Worm (Caenorhabditis elegans): ENCODE data around the gene C15B12.8.

The C15B12.8 gene

DNA sequence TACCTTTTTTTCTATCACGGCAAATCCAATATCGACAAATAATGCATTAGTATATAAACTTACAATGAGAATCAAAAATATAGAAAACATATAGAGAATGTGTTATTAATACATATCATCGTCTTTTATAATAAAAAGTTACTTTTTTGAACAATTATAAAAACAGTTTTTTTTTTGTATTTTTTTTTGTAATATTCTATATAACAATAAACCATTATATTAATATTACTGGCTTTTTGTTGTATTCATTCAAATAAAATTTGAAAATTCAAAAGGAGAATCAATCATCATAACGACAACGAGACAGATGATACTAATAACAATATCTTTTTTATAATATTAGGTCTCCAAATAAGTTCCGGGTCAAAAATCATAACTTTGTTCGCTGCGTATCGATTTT is 36.5 kb upstream of the C15B12.8 start, which contains the start of gene K10C2.8:
TSS of gene K10C2.8 (minus strand) at position 101 of the 400 bp plus-strand sequence.
- TF ChIP-seq B0336.3 (GFP tag; IDR thresholded peaks at IDR 0.05), result no peak
- TF ChIP-seq ceh-100 (GFP tag; IDR thresholded peaks at IDR 0.05), result no peak
- TF ChIP-seq nfyb-1 (GFP tag; IDR thresholded peaks at IDR 0.05), result no peak
- TF ChIP-seq rpc-1 (optimal IDR thresholded peaks at IDR 0.05), result no peak
- TF ChIP-seq rpc-1 (tag; optimal IDR thresholded peaks at IDR 0.05), result no peak
- TF ChIP-seq egl-18 (GFP tag; IDR thresholded peaks at IDR 0.05), result no peak
- no peak for TF ChIP-seq ccch-3 (GFP tag; optimal IDR thresholded peaks at IDR 0.05)
- TF ChIP-seq F49E8.2 (tag; optimal IDR thresholded peaks at IDR 0.05; ENCODE audit: insufficient read depth), result no peak
- no peak for TF ChIP-seq F23B12.7 (tag; optimal IDR thresholded peaks at IDR 0.05; ENCODE audit: insufficient read depth)
- no peak for TF ChIP-seq somi-1 (GFP tag; optimal IDR thresholded peaks at IDR 0.05)
- TF ChIP-seq ceh-91 (GFP tag; IDR thresholded peaks at IDR 0.05), result no peak

DNA sequence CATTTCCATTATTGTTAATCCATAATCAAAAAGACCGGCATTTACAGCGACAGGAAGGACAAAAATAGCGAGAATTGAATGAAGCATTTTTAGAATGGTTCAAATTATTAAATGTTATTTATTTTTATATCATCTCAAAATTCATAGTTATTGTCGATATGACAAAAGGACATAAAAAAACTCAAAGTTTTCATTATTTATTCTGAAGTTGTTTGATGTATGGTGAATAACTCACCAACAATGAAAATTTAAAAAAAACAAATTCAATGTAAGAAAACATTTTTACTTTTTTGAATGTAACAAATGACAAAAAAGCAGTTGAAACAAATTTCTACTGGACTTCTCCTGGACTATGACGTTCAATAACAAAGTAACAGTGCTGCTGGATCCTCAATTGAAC is 33.6 kb upstream of the C15B12.8 start, which contains the start of gene K10C2.14:
TSS of gene K10C2.14 (minus strand) at position 101 of the 400 bp plus-strand sequence.
- TF ChIP-seq T26A5.8 (tag; optimal IDR thresholded peaks at IDR 0.05), result no peak
- TF ChIP-seq F55B11.4 (tag; optimal IDR thresholded peaks at IDR 0.05; ENCODE audit: borderline replicate concordance, insufficient read depth), result no peak
- no peak for TF ChIP-seq sdz-38 (tag; optimal IDR thresholded peaks at IDR 0.05)
- no peak for TF ChIP-seq tlf-1 (GFP tag; optimal IDR thresholded peaks at IDR 0.05)
- TF ChIP-seq ceh-100 (GFP tag; IDR thresholded peaks at IDR 0.05), result no peak
- no peak for TF ChIP-seq D2030.7 (GFP tag; IDR thresholded peaks at IDR 0.05)
- TF ChIP-seq mes-4 (tag; optimal IDR thresholded peaks at IDR 0.05), result no peak
- TF ChIP-seq madf-8 (GFP tag; conservative IDR thresholded peaks at IDR 0.05), result no peak
- no peak for TF ChIP-seq lin-40 (tag; optimal IDR thresholded peaks at IDR 0.05)
- no peak for TF ChIP-seq somi-1 (GFP tag; optimal IDR thresholded peaks at IDR 0.05)

DNA sequence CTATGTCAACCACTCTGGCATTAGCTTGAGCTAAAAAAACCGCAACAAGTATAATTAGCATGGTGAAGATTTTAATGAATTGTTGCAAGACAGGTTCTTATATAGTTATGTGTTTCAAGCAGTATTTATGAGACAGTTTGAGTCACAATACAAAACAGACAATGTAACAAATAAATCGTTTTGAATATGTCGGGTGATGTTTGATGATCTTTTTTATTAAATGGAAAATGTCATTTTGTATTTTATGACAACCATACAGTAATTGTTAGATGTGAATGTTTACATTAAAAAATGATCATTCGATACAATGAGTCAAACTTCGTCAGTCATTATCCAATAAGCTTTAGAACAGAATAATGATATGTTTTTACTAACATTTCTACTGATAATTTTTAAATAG is 30.7 kb upstream of the C15B12.8 start, which contains the start of gene K10C2.7:
TSS of gene K10C2.7 (minus strand) at position 101 of the 400 bp plus-strand sequence.
- TF ChIP-seq rpc-1 (optimal IDR thresholded peaks at IDR 0.05) (no peak), rpc-1 (tag; optimal IDR thresholded peaks at IDR 0.05) (no peak), mes-4 (tag; optimal IDR thresholded peaks at IDR 0.05) (no peak), ekl-4 (GFP tag; IDR thresholded peaks at IDR 0.05) (no peak), hrde-1 (tag; optimal IDR thresholded peaks at IDR 0.05; ENCODE audit: borderline replicate concordance) (no peak), ztf-18 (tag; optimal IDR thresholded peaks at IDR 0.05) (no peak), bed-2 (GFP tag; IDR thresholded peaks at IDR 0.05) (no peak), chd-7 (tag; optimal IDR thresholded peaks at IDR 0.05) (no peak), K11D2.4 (GFP tag; IDR thresholded peaks at IDR 0.05) (no peak), athp-1 (tag; optimal IDR thresholded peaks at IDR 0.05) (no peak), F37B4.10 (GFP tag; IDR thresholded peaks at IDR 0.05) (no peak), hsf-1 (GFP tag; IDR thresholded peaks at IDR 0.05) (no peak), unc-130 (GFP tag; optimal IDR thresholded peaks at IDR 0.05) (no peak)

DNA sequence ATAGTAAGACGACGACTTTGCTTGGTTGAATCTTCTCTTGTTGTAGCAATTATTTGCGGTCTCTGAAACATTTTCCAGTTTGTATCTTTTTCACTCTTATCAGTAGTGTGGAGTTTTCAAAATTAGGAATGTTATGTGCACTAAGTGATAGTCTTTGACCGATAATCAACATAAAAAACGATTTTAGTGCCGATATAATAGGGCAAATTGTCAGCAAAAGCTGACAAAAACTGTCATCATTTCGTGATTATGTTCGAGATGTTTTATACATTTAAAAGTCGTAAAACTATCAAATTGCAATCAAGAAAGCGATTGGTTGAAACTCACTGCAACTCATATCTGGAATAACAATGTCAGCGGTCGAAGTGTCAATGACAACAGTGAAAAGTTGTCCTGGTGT is 28.8 kb upstream of the C15B12.8 start:
- TF ChIP-seq nhr-80 (tag; optimal IDR thresholded peaks at IDR 0.05) (peak; percentile 23), aptf-3 (GFP tag; IDR thresholded peaks at IDR 0.05) (no peak)

DNA sequence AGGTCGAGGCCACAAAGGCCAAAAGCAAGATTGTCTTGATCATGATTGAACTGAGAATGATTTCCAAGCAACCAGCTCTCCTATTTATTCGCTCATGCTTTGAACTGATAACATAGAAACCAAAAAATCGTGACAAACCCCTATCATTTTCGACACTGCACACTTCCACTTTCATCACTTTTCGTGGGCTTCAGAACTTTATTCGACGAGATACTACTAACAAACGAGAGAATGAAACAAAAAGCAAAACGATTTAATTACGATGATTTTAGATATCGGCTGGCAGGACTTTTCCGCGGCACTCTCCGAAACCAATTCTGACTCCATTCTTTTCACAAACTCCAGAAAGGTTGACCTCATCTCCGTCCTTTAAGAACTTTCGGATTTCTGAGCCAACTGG is 27.5 kb upstream of the C15B12.8 start, which contains the start of gene asp-14:
TSS of gene asp-14 (minus strand) at position 101 of the 400 bp plus-strand sequence.
- TF ChIP-seq let-526 (GFP tag; IDR thresholded peaks at IDR 0.05) (no peak), Y56A3A.18 (GFP tag; IDR thresholded peaks at IDR 0.05) (no peak), ztf-28 (GFP tag; IDR thresholded peaks at IDR 0.05) (no peak), ceh-91 (GFP tag; IDR thresholded peaks at IDR 0.05) (no peak), rec-8 (tag; optimal IDR thresholded peaks at IDR 0.05) (no peak), zim-3 (tag; optimal IDR thresholded peaks at IDR 0.05) (no peak), bed-2 (GFP tag; IDR thresholded peaks at IDR 0.05) (no peak), athp-1 (tag; optimal IDR thresholded peaks at IDR 0.05) (no peak), madf-3 (GFP tag; IDR thresholded peaks at IDR 0.05) (no peak), nfya-2 (GFP tag; IDR thresholded peaks at IDR 0.05) (no peak)

All from whole organism, young adult.